Worm (Caenorhabditis elegans) whole organism, L4 larva: ENCODE data around the gene npp-3.

Source experiments
- ZK546.5 ChIP-seq, 2 experiments: sonication (generic microtip); optimal IDR thresholded peaks; 2 replicates each; lab custom pipeline; 2017; ENCODE audit warnings: missing biosample characterization in 2 of 2, missing genetic modification characterization in 2 of 2
- ama-1 ChIP-seq: fragments of 150-350 bp; optimal IDR thresholded peaks from 2 replicates; lab custom pipeline; 2014; ENCODE audit warnings: inconsistent platforms, mixed read lengths
- arid-1 ChIP-seq: fragments of 200-800 bp; sonication (Bioruptor generic); conservative IDR thresholded peaks from 2 replicates; pipeline ENCODE4 v1.3.6; 2022; ENCODE audit warnings: missing genetic modification reagents, missing genetic modification characterization, missing compliant biosample characterization
- daf-8 ChIP-seq: fragments of 200-800 bp; sonication (Bioruptor generic); IDR thresholded peaks from 2 replicates; pipeline ENCODE4 v1.3.6; 2022; ENCODE audit warnings: missing genetic modification characterization, missing compliant biosample characterization
- dmd-9 ChIP-seq: fragments of 200-800 bp; sonication (Bioruptor generic); IDR thresholded peaks from 2 replicates; pipeline ENCODE4 v1.3.6; 2022; ENCODE audit warnings: missing genetic modification reagents, missing genetic modification characterization, missing compliant biosample characterization
- hmg-1.1 ChIP-seq: fragments of 200-800 bp; sonication (Bioruptor generic); IDR thresholded peaks from 2 replicates; pipeline ENCODE4 v1.3.6; 2022; ENCODE audit warnings: missing genetic modification reagents, missing genetic modification characterization, missing compliant biosample characterization
- jun-1 ChIP-seq: fragments of 150-350 bp; optimal IDR thresholded peaks from 2 replicates; lab custom pipeline; 2014; ENCODE audit warnings: missing biosample characterization, missing genetic modification reagents, missing genetic modification characterization
- lin-13 ChIP-seq: fragments of 150-350 bp; optimal IDR thresholded peaks from 2 replicates; lab custom pipeline; 2014; ENCODE audit warnings: missing biosample characterization, missing genetic modification reagents, missing genetic modification characterization
- mep-1 ChIP-seq: fragments of 150-350 bp; sonication (generic microtip); optimal IDR thresholded peaks from 3 replicates; lab custom pipeline; 2014; ENCODE audit warnings: missing biosample characterization, missing genetic modification characterization
- nhr-28 ChIP-seq: fragments of 150-350 bp; optimal IDR thresholded peaks from 2 replicates; lab custom pipeline; 2014; ENCODE audit warnings: missing biosample characterization, missing genetic modification characterization
- snpc-4 ChIP-seq: fragments of 150-350 bp; optimal IDR thresholded peaks from 2 replicates; lab custom pipeline; 2014; ENCODE audit warnings: missing biosample characterization, missing genetic modification characterization
- unc-62 ChIP-seq, 3 experiments: fragments of 150-350 bp in 1 of 3; sonication (generic microtip); optimal IDR thresholded peaks in 2 of 3; peaks in 1 of 3; 1 replicate in 1 of 3; 2 replicates in 2 of 3; lab custom pipeline; 2014 to 2017; ENCODE audit warnings: missing biosample characterization in 3 of 3, missing genetic modification characterization in 3 of 3, missing genetic modification reagents in 3 of 3, missing genotype in 1 of 3

ce11 chrII:11916555-11916941, 42.0 kb upstream of the npp-3 start:
- TF ChIP-seq snpc-4 (tag; lab: Kevin White, UChicago), result no peak
- no peak for TF ChIP-seq arid-1 (GFP tag; lab: Robert Waterston, UW)
- no peak for TF ChIP-seq ama-1 (lab: Kevin White, UChicago)
- no peak for TF ChIP-seq lin-13
- TF ChIP-seq mep-1, result no peak
- no peak for TF ChIP-seq jun-1 (tag; lab: Kevin White, UChicago)
- TF ChIP-seq nhr-28 (tag; lab: Kevin White, UChicago), result no peak
- no peak for TF ChIP-seq hmg-1.1 (GFP tag; lab: Robert Waterston, UW)
- TF ChIP-seq dmd-9, result no peak
- TF ChIP-seq ZK546.5 (tag; optimal IDR thresholded peaks at IDR 0.05; lab: Kevin White, UChicago), result no peak
- TF ChIP-seq daf-8 (GFP tag; lab: Robert Waterston, UW), result no peak
- TF ChIP-seq unc-62 (GFP tag; optimal IDR thresholded peaks at IDR 0.05 in 1 of 2; lab: Kevin White, UChicago), result no peak
- no peak for TF ChIP-seq unc-62 (tag; optimal IDR thresholded peaks at IDR 0.05; lab: Kevin White, UChicago)
